Worm (Caenorhabditis elegans) whole organism, young adult: ENCODE results near the gene C27F2.9.

Experiments
- F33H1.4 ChIP-seq: fragments of 200-800 bp; sonication (Bioruptor generic); IDR thresholded peaks from 2 replicates; pipeline ENCODE4 v1.3.6; 2022; ENCODE audit warnings: missing genetic modification reagents, missing genetic modification characterization, missing compliant biosample characterization
- F37B4.10 ChIP-seq: fragments of 200-800 bp; sonication (Bioruptor generic); IDR thresholded peaks from 2 replicates; pipeline ENCODE4 v1.3.6; 2022; ENCODE audit warnings: missing genetic modification characterization, missing compliant biosample characterization
- F52B5.7 ChIP-seq: sonication (generic microtip); optimal IDR thresholded peaks from 2 replicates; lab custom pipeline; 2016; ENCODE audit warnings: mild to moderate bottlenecking, missing genetic modification characterization, missing compliant biosample characterization
- F55B11.4 ChIP-seq: sonication (generic microtip); optimal IDR thresholded peaks from 2 replicates; lab custom pipeline; 2016; ENCODE audit warnings: missing compliant biosample characterization, missing genetic modification characterization, borderline replicate concordance; ENCODE audit not compliant: insufficient read depth
- F57A8.1 ChIP-seq: fragments of 200-800 bp; sonication (Bioruptor generic); optimal IDR thresholded peaks from 2 replicates; lab custom pipeline; 2018; ENCODE audit warnings: mild to moderate bottlenecking, missing genetic modification characterization, moderate library complexity, missing compliant biosample characterization
- F57C9.4 ChIP-seq: sonication (generic microtip); optimal IDR thresholded peaks from 2 replicates; lab custom pipeline; 2017; ENCODE audit warnings: mild to moderate bottlenecking, missing genetic modification characterization, missing compliant biosample characterization
- K12H6.12 ChIP-seq: fragments of 200-800 bp; sonication (Bioruptor generic); optimal IDR thresholded peaks from 2 replicates; lab custom pipeline; 2018; ENCODE audit warnings: mild to moderate bottlenecking, missing genetic modification characterization, missing compliant biosample characterization
- T07F8.4 ChIP-seq: sonication (generic microtip); optimal IDR thresholded peaks from 2 replicates; lab custom pipeline; 2016; ENCODE audit warnings: mild to moderate bottlenecking, missing genetic modification characterization, moderate library complexity, missing compliant biosample characterization
- T26A5.8 ChIP-seq: sonication (generic microtip); optimal IDR thresholded peaks from 2 replicates; lab custom pipeline; 2016; ENCODE audit warnings: missing genetic modification characterization, missing compliant biosample characterization
- Y53G8AR.9 ChIP-seq: fragments of 200-800 bp; sonication (Bioruptor generic); conservative IDR thresholded peaks from 2 replicates; pipeline ENCODE4 v1.3.6; 2022; ENCODE audit warnings: missing genetic modification reagents, missing genetic modification characterization, missing compliant biosample characterization
- Y56A3A.18 ChIP-seq: fragments of 200-800 bp; sonication (Bioruptor generic); IDR thresholded peaks from 2 replicates; pipeline ENCODE4 v1.3.6; 2022; ENCODE audit warnings: missing genetic modification reagents, missing genetic modification characterization, missing compliant biosample characterization
- Y95B8A.8 ChIP-seq: fragments of 200-800 bp; sonication (Bioruptor generic); IDR thresholded peaks from 2 replicates; pipeline ENCODE4 v1.3.6; 2022; ENCODE audit warnings: missing genetic modification reagents, missing genetic modification characterization, missing compliant biosample characterization
- ZK185.1 ChIP-seq: sonication (generic microtip); optimal IDR thresholded peaks from 2 replicates; lab custom pipeline; 2016; ENCODE audit warnings: mild to moderate bottlenecking, missing genetic modification characterization, missing compliant biosample characterization; ENCODE audit not compliant: poor library complexity, severe bottlenecking
- atf-7 ChIP-seq: sonication (generic microtip); optimal IDR thresholded peaks from 2 replicates; lab custom pipeline; 2017; ENCODE audit warnings: mild to moderate bottlenecking, missing genetic modification characterization, missing compliant biosample characterization
- athp-1 ChIP-seq: sonication (generic microtip); optimal IDR thresholded peaks from 2 replicates; lab custom pipeline; 2017; ENCODE audit warnings: mild to moderate bottlenecking, missing genetic modification characterization, missing compliant biosample characterization
- attf-3 ChIP-seq: fragments of 200-800 bp; sonication (Bioruptor generic); conservative IDR thresholded peaks from 2 replicates; pipeline ENCODE4 v1.3.6; 2022; ENCODE audit warnings: missing genetic modification reagents, missing genetic modification characterization, missing compliant biosample characterization
- attf-5 ChIP-seq: fragments of 200-800 bp; sonication (Bioruptor generic); optimal IDR thresholded peaks from 2 replicates; lab custom pipeline; 2018; ENCODE audit warnings: mild to moderate bottlenecking, missing genetic modification characterization, missing compliant biosample characterization
- bed-1 ChIP-seq: fragments of 200-800 bp; sonication (Bioruptor generic); IDR thresholded peaks from 2 replicates; pipeline ENCODE4 v1.3.6; 2022; ENCODE audit warnings: missing genetic modification reagents, missing genetic modification characterization, missing compliant biosample characterization
- cebp-1 ChIP-seq, 2 experiments: fragments of 200-800 bp in 1 of 2; sonication (Bioruptor generic) in 1 of 2; sonication (generic microtip) in 1 of 2; IDR thresholded peaks in 1 of 2; optimal IDR thresholded peaks in 1 of 2; 2 replicates each; pipeline versions ENCODE4 v1.3.6 to Lab custom; 2017 to 2022; ENCODE audit warnings: missing compliant biosample characterization in 2 of 2, missing genetic modification characterization in 2 of 2, mild to moderate bottlenecking in 1 of 2, missing genetic modification reagents in 1 of 2, moderate library complexity in 1 of 2
- cebp-2 ChIP-seq: fragments of 200-800 bp; sonication (Bioruptor generic); IDR thresholded peaks from 2 replicates; pipeline ENCODE4 v1.3.6; 2022; ENCODE audit warnings: missing genetic modification characterization, missing compliant biosample characterization
- ceh-91 ChIP-seq: fragments of 200-800 bp; sonication (Bioruptor generic); IDR thresholded peaks from 2 replicates; pipeline ENCODE4 v1.3.6; 2022; ENCODE audit warnings: missing genetic modification reagents, missing genetic modification characterization, missing compliant biosample characterization
- dpff-1 ChIP-seq: sonication (generic microtip); optimal IDR thresholded peaks from 2 replicates; lab custom pipeline; 2017; ENCODE audit warnings: mild to moderate bottlenecking, missing genetic modification characterization, missing compliant biosample characterization
- efl-1 ChIP-seq: fragments of 150-350 bp; optimal IDR thresholded peaks from 2 replicates; lab custom pipeline; 2014; ENCODE audit warnings: missing biosample characterization, missing genetic modification reagents, missing genetic modification characterization
- egl-18 ChIP-seq: fragments of 200-800 bp; sonication (Bioruptor generic); IDR thresholded peaks from 2 replicates; pipeline ENCODE4 v1.3.6; 2022; ENCODE audit warnings: missing genetic modification reagents, missing genetic modification characterization, missing compliant biosample characterization
- egl-44 ChIP-seq: fragments of 200-800 bp; sonication (Bioruptor generic); IDR thresholded peaks from 2 replicates; pipeline ENCODE4 v1.3.6; 2022; ENCODE audit warnings: missing genetic modification reagents, missing genetic modification characterization, missing compliant biosample characterization
- ets-4 ChIP-seq: fragments of 200-800 bp; sonication (Bioruptor generic); optimal IDR thresholded peaks from 2 replicates; lab custom pipeline; 2018; ENCODE audit warnings: mild to moderate bottlenecking, missing genetic modification characterization, missing compliant biosample characterization
- gei-17 ChIP-seq: fragments of 200-800 bp; sonication (Bioruptor generic); optimal IDR thresholded peaks from 2 replicates; lab custom pipeline; 2018; ENCODE audit warnings: mild to moderate bottlenecking, missing genetic modification characterization, missing compliant biosample characterization
- him-1 ChIP-seq: sonication (generic microtip); optimal IDR thresholded peaks from 2 replicates; lab custom pipeline; 2016; ENCODE audit warnings: missing genotype, missing genetic modification reagents, missing genetic modification characterization, missing compliant biosample characterization
- hlh-12 ChIP-seq: sonication (generic microtip); optimal IDR thresholded peaks from 2 replicates; lab custom pipeline; 2016; ENCODE audit warnings: missing genetic modification characterization, missing compliant biosample characterization
- let-526 ChIP-seq: fragments of 200-800 bp; sonication (Bioruptor generic); IDR thresholded peaks from 2 replicates; pipeline ENCODE4 v1.3.6; 2022; ENCODE audit warnings: missing genetic modification reagents, missing genetic modification characterization, missing compliant biosample characterization
- lin-26 ChIP-seq: fragments of 200-800 bp; sonication (Bioruptor generic); IDR thresholded peaks from 2 replicates; pipeline ENCODE4 v1.3.6; 2022; ENCODE audit warnings: missing genetic modification reagents, missing genetic modification characterization, missing compliant biosample characterization
- lin-40 ChIP-seq: sonication (generic microtip); optimal IDR thresholded peaks from 2 replicates; lab custom pipeline; 2016; ENCODE audit warnings: missing genetic modification characterization, mild to moderate bottlenecking, missing compliant biosample characterization, missing genotype, missing genetic modification reagents
- lir-1 ChIP-seq: fragments of 200-800 bp; sonication (Bioruptor generic); conservative IDR thresholded peaks from 2 replicates; pipeline ENCODE4 v1.3.6; 2022; ENCODE audit warnings: missing genetic modification reagents, missing genetic modification characterization, missing compliant biosample characterization
- madf-3 ChIP-seq: fragments of 200-800 bp; sonication (Bioruptor generic); IDR thresholded peaks from 2 replicates; pipeline ENCODE4 v1.3.6; 2022; ENCODE audit warnings: missing genetic modification reagents, missing genetic modification characterization, missing compliant biosample characterization
- madf-6 ChIP-seq: fragments of 200-800 bp; sonication (Bioruptor generic); IDR thresholded peaks from 2 replicates; pipeline ENCODE4 v1.3.6; 2022; ENCODE audit warnings: missing genetic modification reagents, missing genetic modification characterization, missing compliant biosample characterization
- madf-8 ChIP-seq: fragments of 200-800 bp; sonication (Bioruptor generic); conservative IDR thresholded peaks from 2 replicates; pipeline ENCODE4 v1.3.6; 2022; ENCODE audit warnings: missing genetic modification reagents, missing genetic modification characterization, missing compliant biosample characterization
- mel-28 ChIP-seq: sonication (generic microtip); optimal IDR thresholded peaks from 2 replicates; lab custom pipeline; 2016; ENCODE audit warnings: borderline replicate concordance, mild to moderate bottlenecking, missing genetic modification characterization, missing compliant biosample characterization
- mes-4 ChIP-seq: sonication (generic microtip); optimal IDR thresholded peaks from 2 replicates; lab custom pipeline; 2016; ENCODE audit warnings: missing genotype, missing genetic modification characterization, missing compliant biosample characterization
- mxl-1 ChIP-seq: sonication (generic microtip); optimal IDR thresholded peaks from 2 replicates; lab custom pipeline; 2016; ENCODE audit warnings: missing genetic modification characterization, missing compliant biosample characterization
- nfya-2 ChIP-seq: fragments of 200-800 bp; sonication (Bioruptor generic); IDR thresholded peaks from 2 replicates; pipeline ENCODE4 v1.3.6; 2022; ENCODE audit warnings: missing genetic modification reagents, missing genetic modification characterization, missing compliant biosample characterization
- nfyb-1 ChIP-seq: fragments of 200-800 bp; sonication (Bioruptor generic); IDR thresholded peaks from 2 replicates; pipeline ENCODE4 v1.3.6; 2022; ENCODE audit warnings: missing genetic modification reagents, missing genetic modification characterization, missing compliant biosample characterization
- rcor-1 ChIP-seq: fragments of 200-800 bp; sonication (Bioruptor generic); IDR thresholded peaks from 2 replicates; pipeline ENCODE4 v1.3.6; 2022; ENCODE audit warnings: missing genetic modification reagents, missing genetic modification characterization, missing compliant biosample characterization
- sptf-2 ChIP-seq: fragments of 200-800 bp; sonication (Bioruptor generic); optimal IDR thresholded peaks from 2 replicates; lab custom pipeline; 2018; ENCODE audit warnings: mild to moderate bottlenecking, missing genetic modification characterization, missing compliant biosample characterization
- unc-62 ChIP-seq: fragments of 150-350 bp; optimal IDR thresholded peaks from 2 replicates; lab custom pipeline; 2014; ENCODE audit warnings: missing biosample characterization, missing genetic modification reagents, missing genetic modification characterization
- ztf-25 ChIP-seq: fragments of 200-800 bp; sonication (Bioruptor generic); IDR thresholded peaks from 2 replicates; pipeline ENCODE4 v1.3.6; 2022; ENCODE audit warnings: missing genetic modification reagents, missing genetic modification characterization, missing compliant biosample characterization

The C27F2.9 gene

DNA sequence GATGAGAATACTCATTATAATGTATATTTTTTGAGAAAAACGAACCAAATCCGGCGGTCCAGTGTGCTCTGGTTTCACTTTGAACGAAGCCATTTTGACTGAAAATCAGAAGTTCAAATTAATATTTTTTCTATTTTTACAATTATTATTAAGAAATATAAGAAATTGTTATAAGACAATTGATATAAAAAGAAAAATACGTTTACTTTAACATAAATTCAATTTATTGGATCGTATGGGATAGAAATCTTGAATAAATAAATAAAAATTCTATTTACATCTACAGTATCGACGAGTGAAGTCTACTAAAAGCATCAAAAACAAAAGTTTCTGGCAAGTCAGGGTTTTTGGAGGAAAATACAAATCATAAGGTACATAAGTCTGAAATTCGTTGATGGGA is 2.6 kb downstream of the C27F2.9 start, which contains the start of gene C27F2.4:
TSS of gene C27F2.4 (minus strand) at position 101 of the 400 bp plus-strand sequence.
- TF ChIP-seq lin-26 (GFP tag; lab: Robert Waterston, UW), result no peak
- no peak for TF ChIP-seq madf-6
- no peak for TF ChIP-seq atf-7
- no peak for TF ChIP-seq Y95B8A.8 (GFP tag; lab: Robert Waterston, UW)
- no peak for TF ChIP-seq cebp-2 (GFP tag; lab: Robert Waterston, UW)
- TF ChIP-seq attf-3 (GFP tag; lab: Robert Waterston, UW), result no peak
- no peak for TF ChIP-seq let-526 (GFP tag; lab: Robert Waterston, UW)
- no peak for TF ChIP-seq cebp-1 (GFP tag; IDR thresholded peaks at IDR 0.05; lab: Robert Waterston, UW)
- no peak for TF ChIP-seq cebp-1 (tag; optimal IDR thresholded peaks at IDR 0.05; lab: Kevin White, UChicago)
- TF ChIP-seq mxl-1 (tag; lab: Kevin White, UChicago), result no peak
- TF ChIP-seq T07F8.4 (tag; lab: Kevin White, UChicago), result no peak
- TF ChIP-seq nfya-2 (GFP tag; lab: Robert Waterston, UW), result no peak

DNA sequence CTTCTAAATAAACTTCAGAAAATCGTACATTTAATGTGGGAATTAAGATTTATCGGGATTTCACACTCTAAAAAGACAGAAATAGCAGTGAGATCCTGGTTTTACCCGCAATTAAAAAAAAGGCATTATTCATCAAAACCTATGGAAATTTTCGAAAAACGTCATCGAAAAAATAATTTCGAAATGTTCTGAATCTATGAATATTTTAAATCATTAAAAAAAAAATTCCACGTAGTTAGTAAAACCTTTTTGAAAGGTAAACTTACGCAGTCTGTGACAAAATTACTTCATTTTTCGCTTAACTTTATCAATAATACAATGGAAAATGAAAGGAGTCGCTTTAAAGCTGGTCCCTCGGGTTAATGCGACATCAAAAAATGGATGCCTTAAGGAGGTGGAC is 6.3 kb downstream of the C27F2.9 start, which contains the start of gene C26E6.1:
TSS of gene C26E6.1 (plus strand) at position 301 of the 400 bp plus-strand sequence.
- no peak for TF ChIP-seq F33H1.4 (GFP tag; lab: Robert Waterston, UW)
- no peak for TF ChIP-seq attf-5 (GFP tag; lab: Kevin White, UChicago)
- no peak for TF ChIP-seq cebp-2 (GFP tag; lab: Robert Waterston, UW)
- no peak for TF ChIP-seq F57A8.1 (GFP tag; lab: Kevin White, UChicago)
- TF ChIP-seq mes-4 (tag; lab: Kevin White, UChicago), result no peak
- no peak for TF ChIP-seq madf-8 (GFP tag; lab: Robert Waterston, UW)
- no peak for TF ChIP-seq lin-26 (GFP tag; lab: Robert Waterston, UW)
- no peak for TF ChIP-seq ztf-25 (GFP tag; lab: Robert Waterston, UW)
- no peak for TF ChIP-seq ZK185.1 (tag; lab: Kevin White, UChicago)
- TF ChIP-seq sptf-2 (GFP tag; lab: Kevin White, UChicago), result no peak
- TF ChIP-seq bed-1 (GFP tag; lab: Robert Waterston, UW), result no peak
- no peak for TF ChIP-seq efl-1 (GFP tag; lab: Kevin White, UChicago)
- TF ChIP-seq ets-4, result no peak
- TF ChIP-seq lir-1 (GFP tag; lab: Robert Waterston, UW), result no peak
- TF ChIP-seq Y53G8AR.9, result no peak
- TF ChIP-seq rcor-1, result no peak
- no peak for TF ChIP-seq F37B4.10 (GFP tag; lab: Robert Waterston, UW)

DNA sequence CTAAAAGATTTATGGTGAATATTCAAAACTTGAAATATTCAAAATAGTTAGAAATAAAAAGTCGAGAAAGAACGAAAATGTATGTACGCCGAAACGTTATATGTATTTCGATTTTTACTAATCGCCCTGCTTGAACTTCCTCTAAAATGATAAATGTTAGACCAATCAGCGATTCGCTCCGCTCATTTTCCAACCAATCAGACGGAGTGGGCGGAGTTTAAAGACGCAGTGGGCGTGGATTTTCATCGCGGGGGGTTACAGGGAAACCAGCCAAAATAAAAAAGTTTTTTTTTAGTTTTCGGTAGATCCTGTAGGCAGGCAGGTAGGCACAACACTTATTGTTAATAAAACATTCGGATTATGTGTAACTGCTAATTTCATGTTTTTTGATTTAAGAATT is 9.9 kb downstream of the C27F2.9 start:
- TF ChIP-seq nfyb-1 (GFP tag; lab: Robert Waterston, UW) (peak; percentile 64; the same call in 1 of the 2 replicates), gei-17 (GFP tag; lab: Kevin White, UChicago) (no peak)

DNA sequence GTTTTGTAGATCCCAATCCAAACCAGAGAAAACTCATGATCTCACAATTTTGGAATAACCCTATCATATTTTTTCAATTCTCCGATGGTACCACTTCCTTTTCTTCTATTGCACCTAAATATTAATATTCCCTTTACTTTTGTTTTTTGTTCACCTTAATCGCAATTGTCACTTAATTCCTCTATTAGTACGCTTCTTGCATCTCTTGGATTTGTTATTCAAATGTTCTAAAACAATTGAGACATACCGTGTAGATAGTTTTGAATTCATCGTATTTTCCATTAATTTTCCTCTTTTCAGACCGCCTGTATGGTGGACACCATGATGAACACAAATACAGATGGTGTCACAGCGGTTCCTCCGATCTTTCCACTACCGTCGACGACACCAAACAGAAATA is 11.0 kb downstream of the C27F2.9 start, which contains the start of gene flh-2:
TSS of gene flh-2 (plus strand) at position 301 of the 400 bp plus-strand sequence.
- TF ChIP-seq F55B11.4 (tag; lab: Kevin White, UChicago) (no peak), egl-44 (no peak), him-1 (tag; lab: Kevin White, UChicago) (no peak), madf-3 (no peak), mes-4 (tag; lab: Kevin White, UChicago) (no peak), mel-28 (tag; lab: Kevin White, UChicago) (no peak), F52B5.7 (tag; lab: Kevin White, UChicago) (no peak), K12H6.12 (no peak), unc-62 (GFP tag; lab: Kevin White, UChicago) (no peak), T26A5.8 (tag; lab: Kevin White, UChicago) (no peak), hlh-12 (tag; lab: Kevin White, UChicago) (no peak), ceh-91 (no peak), athp-1 (no peak), lin-40 (tag; lab: Kevin White, UChicago) (no peak), F57C9.4 (no peak), egl-18 (GFP tag; lab: Robert Waterston, UW) (no peak), dpff-1 (no peak), Y56A3A.18 (GFP tag; lab: Robert Waterston, UW) (no peak), gei-17 (GFP tag; lab: Kevin White, UChicago) (no peak)
